Fruit fly (Drosophila melanogaster) whole organism, wandering third instar larva: ENCODE data around the gene CG31287.

Experiments used
- Abd-B ChIP-seq: fragments of >200 bp; optimal IDR thresholded peaks from 2 replicates; lab custom pipeline; 2017; ENCODE audit warnings: missing biosample characterization, missing genetic modification characterization
- CG32264 ChIP-seq: fragments of 200-800 bp; sonication (Bioruptor generic); optimal IDR thresholded peaks from 2 replicates; lab custom pipeline; 2016; ENCODE audit warnings: missing biosample characterization, missing genetic modification characterization
- CG9705 ChIP-seq: fragments of 200-800 bp; sonication (Bioruptor generic); optimal IDR thresholded peaks from 2 replicates; lab custom pipeline; 2018; ENCODE audit warnings: missing biosample characterization, mild to moderate bottlenecking, missing genetic modification characterization
- CrebA ChIP-seq: fragments of 200-800 bp; sonication (Bioruptor generic); optimal IDR thresholded peaks from 2 replicates; lab custom pipeline; 2016; ENCODE audit warnings: missing biosample characterization, mild to moderate bottlenecking, missing genetic modification characterization, borderline replicate concordance
- Dfd ChIP-seq: fragments of >200 bp; optimal IDR thresholded peaks from 2 replicates; lab custom pipeline; 2017; ENCODE audit warnings: missing biosample characterization, missing genetic modification characterization
- Dif ChIP-seq: fragments of 200-275, 200-300 bp; sonication (Bioruptor generic); optimal IDR thresholded peaks from 2 replicates; lab custom pipeline; 2018; ENCODE audit warnings: missing biosample characterization, missing genetic modification characterization; ENCODE audit not compliant: partially characterized antibody
- GATAd ChIP-seq: sonication (Bioruptor generic); optimal IDR thresholded peaks from 2 replicates; lab custom pipeline; 2016; ENCODE audit warnings: missing biosample characterization, missing genetic modification characterization
- HLH106 ChIP-seq: fragments of 200-800 bp; optimal IDR thresholded peaks from 3 replicates; lab custom pipeline; 2019; ENCODE audit warnings: missing biosample characterization, mild to moderate bottlenecking, missing genetic modification characterization, moderate library complexity
- Hnf4 ChIP-seq: fragments of 200-800 bp; sonication (Bioruptor generic); optimal IDR thresholded peaks from 2 replicates; lab custom pipeline; 2016; ENCODE audit warnings: missing biosample characterization, mild to moderate bottlenecking, missing genetic modification characterization
- Hr78 ChIP-seq: fragments of >200 bp; optimal IDR thresholded peaks from 2 replicates; lab custom pipeline; 2017; ENCODE audit warnings: missing biosample characterization, missing genetic modification characterization
- Hr83 ChIP-seq: fragments of 200-300 bp; sonication (Bioruptor generic); optimal IDR thresholded peaks from 2 replicates; lab custom pipeline; 2016; ENCODE audit warnings: missing biosample characterization, mild to moderate bottlenecking, missing genetic modification characterization, moderate library complexity; ENCODE audit not compliant: poor library complexity, severe bottlenecking
- Jra ChIP-seq: sonication (Bioruptor generic); optimal IDR thresholded peaks from 2 replicates; lab custom pipeline; 2016; ENCODE audit warnings: missing biosample characterization, missing genetic modification characterization
- Mio ChIP-seq: sonication (Bioruptor generic); optimal IDR thresholded peaks from 2 replicates; lab custom pipeline; 2016; ENCODE audit warnings: missing biosample characterization, missing genetic modification characterization
- Myc ChIP-seq: fragments of >200 bp; optimal IDR thresholded peaks from 2 replicates; lab custom pipeline; 2017
- N ChIP-seq: fragments of >200 bp; optimal IDR thresholded peaks from 2 replicates; lab custom pipeline; 2018; ENCODE audit warnings: missing biosample characterization, missing external identifiers, missing genetic modification characterization
- OdsH ChIP-seq: fragments of 200-800 bp; sonication (Bioruptor generic); optimal IDR thresholded peaks from 2 replicates; lab custom pipeline; 2016; ENCODE audit warnings: missing biosample characterization, mild to moderate bottlenecking, missing genetic modification characterization
- Rel ChIP-seq, 2 experiments: fragments of 200-800 bp; sonication (Bioruptor generic) in 1 of 2; optimal IDR thresholded peaks; 2 replicates in 1 of 2; 3 replicates in 1 of 2; lab custom pipeline; 2016 to 2019; ENCODE audit warnings: mild to moderate bottlenecking in 2 of 2, missing biosample characterization in 2 of 2, missing genetic modification characterization in 2 of 2, moderate library complexity in 1 of 2
- Sp1 ChIP-seq: fragments of 200-800 bp; sonication (Bioruptor generic); optimal IDR thresholded peaks from 3 replicates; lab custom pipeline; 2019; ENCODE audit warnings: missing biosample characterization, mild to moderate bottlenecking, missing genetic modification characterization, moderate library complexity
- Vsx2 ChIP-seq: fragments of 200-300, 225-300 bp; sonication (Bioruptor generic); optimal IDR thresholded peaks from 2 replicates; lab custom pipeline; 2018; ENCODE audit warnings: missing biosample characterization, missing genetic modification characterization; ENCODE audit not compliant: partially characterized antibody
- br ChIP-seq: fragments of 200-800 bp; sonication (Bioruptor generic); optimal IDR thresholded peaks from 2 replicates; lab custom pipeline; 2016; ENCODE audit warnings: missing biosample characterization, missing genetic modification characterization
- brk ChIP-seq: fragments of 200-800 bp; sonication (Bioruptor generic); optimal IDR thresholded peaks from 2 replicates; lab custom pipeline; 2016; ENCODE audit warnings: missing biosample characterization, mild to moderate bottlenecking, missing genetic modification characterization
- dl ChIP-seq, 2 experiments: fragments of 175-275, 200-275 bp in 1 of 2; fragments of 200-275 bp in 1 of 2; sonication (Bioruptor generic); optimal IDR thresholded peaks; lab custom pipeline; 2018; ENCODE audit warnings: mild to moderate bottlenecking in 2 of 2, missing biosample characterization in 2 of 2, missing genetic modification characterization in 2 of 2, moderate library complexity in 2 of 2; ENCODE audit not compliant: partially characterized antibody in 2 of 2, insufficient read depth in 1 of 2
- dmrt93B ChIP-seq: fragments of 200-800 bp; sonication (Bioruptor generic); optimal IDR thresholded peaks from 2 replicates; lab custom pipeline; 2018; ENCODE audit warnings: missing biosample characterization, mild to moderate bottlenecking, missing genetic modification characterization
- dsf ChIP-seq: sonication (Bioruptor generic); optimal IDR thresholded peaks from 2 replicates; lab custom pipeline; 2016; ENCODE audit warnings: missing biosample characterization, missing genetic modification characterization, borderline replicate concordance
- ey ChIP-seq: fragments of 200-800 bp; sonication (Bioruptor generic); optimal IDR thresholded peaks from 2 replicates; lab custom pipeline; 2016; ENCODE audit warnings: missing biosample characterization, missing genetic modification characterization
- foxo ChIP-seq, 2 experiments: fragments of 200-800 bp; sonication (Bioruptor generic); optimal IDR thresholded peaks; 2 replicates in 1 of 2; 3 replicates in 1 of 2; lab custom pipeline; 2016 to 2017; ENCODE audit warnings: missing biosample characterization in 2 of 2, missing genetic modification characterization in 2 of 2
- fru ChIP-seq: fragments of 200-800 bp; sonication (Bioruptor generic); optimal IDR thresholded peaks from 3 replicates; lab custom pipeline; 2016; ENCODE audit warnings: missing biosample characterization, mild to moderate bottlenecking, missing genetic modification characterization
- h ChIP-seq: fragments of 200-800 bp; sonication (Bioruptor generic); optimal IDR thresholded peaks from 3 replicates; lab custom pipeline; 2016; ENCODE audit warnings: missing biosample characterization, mild to moderate bottlenecking, missing genetic modification characterization
- jim ChIP-seq: fragments of 175-275, 200-325 bp; sonication (Bioruptor generic); optimal IDR thresholded peaks from 2 replicates; lab custom pipeline; 2016; ENCODE audit warnings: missing biosample characterization, mild to moderate bottlenecking, missing genetic modification characterization
- lola ChIP-seq: fragments of >200 bp; optimal IDR thresholded peaks from 2 replicates; lab custom pipeline; 2017; ENCODE audit warnings: missing biosample characterization, missing genetic modification characterization
- pan ChIP-seq: fragments of >200 bp; optimal IDR thresholded peaks from 2 replicates; lab custom pipeline; 2017
- psq ChIP-seq: fragments of 200-800 bp; sonication (Bioruptor generic); optimal IDR thresholded peaks from 3 replicates; lab custom pipeline; 2017; ENCODE audit warnings: missing biosample characterization, mild to moderate bottlenecking, missing genetic modification characterization, moderate library complexity
- rgr ChIP-seq: fragments of 200-800 bp; sonication (Bioruptor generic); optimal IDR thresholded peaks from 3 replicates; lab custom pipeline; 2016; ENCODE audit warnings: missing biosample characterization, mild to moderate bottlenecking, missing genetic modification characterization
- sage ChIP-seq: fragments of 200-800 bp; sonication (Bioruptor generic); optimal IDR thresholded peaks from 2 replicates; lab custom pipeline; 2016; ENCODE audit warnings: missing biosample characterization, mild to moderate bottlenecking, missing genetic modification characterization
- sv ChIP-seq: fragments of 200-800 bp; sonication (Bioruptor generic); optimal IDR thresholded peaks from 3 replicates; lab custom pipeline; 2016; ENCODE audit warnings: missing biosample characterization, missing genetic modification characterization
- tai ChIP-seq: sonication (Bioruptor generic); optimal IDR thresholded peaks from 2 replicates; lab custom pipeline; 2016; ENCODE audit warnings: missing biosample characterization, missing genetic modification characterization
- usp ChIP-seq: fragments of >200 bp; optimal IDR thresholded peaks from 2 replicates; lab custom pipeline; 2017; ENCODE audit warnings: missing biosample characterization, missing genetic modification characterization
- woc ChIP-seq: sonication (Bioruptor generic); optimal IDR thresholded peaks from 2 replicates; lab custom pipeline; 2016; ENCODE audit warnings: missing biosample characterization, mild to moderate bottlenecking, missing genetic modification characterization

Gene CG31287

dm6 chr3R:16241102-16241779, 38.1 kb downstream of the CG31287 start (continued):
- TF ChIP-seq Hr78 (GFP tag; lab: Kevin White, UChicago): no peak
- TF ChIP-seq psq (GFP tag; lab: Kevin White, UChicago): peak; percentile 96
- TF ChIP-seq fru (GFP tag; lab: Kevin White, UChicago): peak; percentile 24
- TF ChIP-seq dl (GFP tag; optimal IDR thresholded peaks at IDR 0.05; lab: Kevin White, UChicago; ENCODE audit: insufficient read depth in 1 of 2, partially characterized antibody in 2 of 2): peak; percentile 33 to 53
- TF ChIP-seq, all 38 proteins: peak for 26

- TF ChIP-seq brk (GFP tag; lab: Kevin White, UChicago) (no peak), CG32264 (no peak), lola (no peak), br (GFP tag; lab: Kevin White, UChicago) (no peak), GATAd (no peak), foxo (GFP tag; optimal IDR thresholded peaks at IDR 0.05; lab: Kevin White, UChicago) (no peak), HLH106 (tag; lab: Kevin White, UChicago) (no peak), pan (lab: Kevin White, UChicago) (no peak), ey (GFP tag; lab: Kevin White, UChicago) (no peak), CrebA (no peak), Jra (GFP tag; lab: Kevin White, UChicago) (no peak), Hr83 (GFP tag; lab: Kevin White, UChicago) (no peak), woc (GFP tag; lab: Kevin White, UChicago) (no peak)
Observed at dm6 chr3R:16241822-16242221, 38.7 kb downstream of the CG31287 start.

dm6 chr3R:16242461-16242934, 39.3 kb downstream of the CG31287 start:
- peak; percentile 89 for TF ChIP-seq Jra (GFP tag; lab: Kevin White, UChicago)
- TF ChIP-seq OdsH: peak; percentile 55
- TF ChIP-seq Hnf4 (GFP tag; lab: Kevin White, UChicago): peak; percentile 75
- peak; percentile 55 for TF ChIP-seq tai (GFP tag; lab: Kevin White, UChicago)
- TF ChIP-seq Rel (GFP tag; optimal IDR thresholded peaks at IDR 0.05; lab: Kevin White, UChicago): no peak
- peak; percentile 94 for TF ChIP-seq Rel (tag; optimal IDR thresholded peaks at IDR 0.05; lab: Kevin White, UChicago)
- TF ChIP-seq CrebA: peak; percentile 83
- TF ChIP-seq Hr83 (GFP tag; lab: Kevin White, UChicago): peak; percentile 97
- TF ChIP-seq HLH106 (tag; lab: Kevin White, UChicago): peak; percentile 33
- TF ChIP-seq Myc (lab: Kevin White, UChicago): no peak
- TF ChIP-seq foxo (GFP tag; optimal IDR thresholded peaks at IDR 0.05; lab: Kevin White, UChicago): peak; percentile 47 to 70
- TF ChIP-seq pan (lab: Kevin White, UChicago): no peak
- TF ChIP-seq Vsx2 (GFP tag; lab: Kevin White, UChicago): no peak
- TF ChIP-seq Dif (GFP tag; lab: Kevin White, UChicago): peak; percentile 90
- peak; percentile 27 for TF ChIP-seq CG32264
- TF ChIP-seq woc (GFP tag; lab: Kevin White, UChicago): peak; percentile 64
- no peak for TF ChIP-seq ey (GFP tag; lab: Kevin White, UChicago)
- TF ChIP-seq sv (GFP tag; lab: Kevin White, UChicago): no peak
- TF ChIP-seq CG9705 (GFP tag; lab: Kevin White, UChicago): no peak
- TF ChIP-seq GATAd: no peak
- no peak for TF ChIP-seq sage
- TF ChIP-seq Mio (GFP tag; lab: Kevin White, UChicago): no peak
- TF ChIP-seq N (GFP tag; lab: Kevin White, UChicago): peak; percentile 42
- no peak for TF ChIP-seq usp (GFP tag; lab: Kevin White, UChicago)
- TF ChIP-seq jim (GFP tag; lab: Kevin White, UChicago): peak; percentile 84
- peak; percentile 79 for TF ChIP-seq br (GFP tag; lab: Kevin White, UChicago)
- TF ChIP-seq Hr78 (GFP tag; lab: Kevin White, UChicago): no peak
- no peak for TF ChIP-seq Dfd (GFP tag; lab: Kevin White, UChicago)
- TF ChIP-seq lola: no peak
- peak; percentile 57 for TF ChIP-seq rgr (GFP tag; lab: Kevin White, UChicago)
- TF ChIP-seq dsf (GFP tag; lab: Kevin White, UChicago): no peak
- peak; percentile 80 to 89 for TF ChIP-seq dl (GFP tag; optimal IDR thresholded peaks at IDR 0.05; lab: Kevin White, UChicago; ENCODE audit: insufficient read depth in 1 of 2, partially characterized antibody in 2 of 2)
- TF ChIP-seq Abd-B (GFP tag; lab: Kevin White, UChicago): no peak
- TF ChIP-seq psq (GFP tag; lab: Kevin White, UChicago): peak; percentile 95
- no peak for TF ChIP-seq brk (GFP tag; lab: Kevin White, UChicago)
- TF ChIP-seq h (GFP tag; lab: Kevin White, UChicago): peak; percentile 94
- no peak for TF ChIP-seq dmrt93B
- TF ChIP-seq fru (GFP tag; lab: Kevin White, UChicago): peak; percentile 73
- TF ChIP-seq Sp1 (GFP tag; lab: Kevin White, UChicago): peak; percentile 63
